Fruit fly (Drosophila melanogaster): ENCODE measurements around the gene CG33003.

dm6 chr2L:4368553-4369268, 32.0 kb upstream of the CG33003 start:
- TF ChIP-seq ttk (optimal IDR thresholded peaks at IDR 0.05) (no peak), Myc (optimal IDR thresholded peaks at IDR 0.05) (no peak), insv (optimal IDR thresholded peaks at IDR 0.05) (no peak)

All from Kc167 (cell line).